Worm (Caenorhabditis elegans) whole organism, L2 larva: Measurements from ENCODE around the gene F22B3.8.

Source experiments
- elt-1 ChIP-seq: fragments of 150-350 bp; optimal IDR thresholded peaks from 2 replicates; lab custom pipeline; 2014; ENCODE audit warnings: missing biosample characterization, missing genetic modification characterization
- fos-1 ChIP-seq: fragments of 150-350 bp; optimal IDR thresholded peaks from 2 replicates; lab custom pipeline; 2014; ENCODE audit warnings: missing biosample characterization, missing genetic modification characterization
- lin-11 ChIP-seq: fragments of 150-350 bp; sonication (generic microtip); optimal IDR thresholded peaks from 2 replicates; lab custom pipeline; 2014; ENCODE audit warnings: missing biosample characterization, missing genetic modification characterization, inconsistent platforms, mixed read lengths
- lin-13 ChIP-seq: fragments of 150-350 bp; optimal IDR thresholded peaks from 2 replicates; lab custom pipeline; 2014; ENCODE audit warnings: missing biosample characterization, missing genetic modification reagents, missing genetic modification characterization
- nhr-12 ChIP-seq: fragments of 150-350 bp; optimal IDR thresholded peaks from 2 replicates; lab custom pipeline; 2014; ENCODE audit warnings: missing biosample characterization, missing genetic modification characterization
- nhr-25 ChIP-seq: fragments of 150-350 bp; sonication (generic microtip); optimal IDR thresholded peaks from 3 replicates; lab custom pipeline; 2014; ENCODE audit warnings: missing biosample characterization, missing genetic modification characterization
- ztf-1 ChIP-seq: fragments of 200-800 bp; sonication (Bioruptor generic); conservative IDR thresholded peaks from 2 replicates; pipeline ENCODE4 v1.3.6; 2022; ENCODE audit warnings: missing genetic modification characterization, missing compliant biosample characterization
- ztf-4 ChIP-seq: fragments of 150-350 bp; optimal IDR thresholded peaks from 2 replicates; lab custom pipeline; 2014; ENCODE audit warnings: missing biosample characterization, missing genetic modification characterization

DNA sequence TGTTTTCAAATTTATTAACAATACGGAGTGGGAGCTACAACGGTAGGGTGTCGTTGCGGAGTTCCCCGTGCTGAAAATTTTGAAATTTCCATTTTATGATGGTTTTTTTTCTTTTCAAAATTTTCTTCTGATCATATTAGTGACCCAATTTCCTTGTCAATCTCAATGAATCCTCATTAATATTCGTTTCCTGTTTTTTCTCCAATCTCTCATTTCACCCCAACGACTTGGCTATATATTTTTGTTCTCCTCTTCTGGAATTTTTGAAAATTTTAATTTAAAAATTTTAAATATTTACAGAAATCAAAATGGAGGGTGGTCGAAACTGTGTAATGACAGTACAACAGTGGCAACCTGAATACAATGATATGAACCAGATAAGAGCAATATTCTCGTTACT, 35.0 kb upstream of the F22B3.8 start, which contains the start of gene npr-3:
- no peak for TF ChIP-seq nhr-12 (tag; lab: Kevin White, UChicago)
- TF ChIP-seq ztf-4 = no peak
- TF ChIP-seq elt-1 (tag; lab: Kevin White, UChicago) = no peak
- TF ChIP-seq lin-13 (GFP tag; lab: Kevin White, UChicago) = no peak
- TF ChIP-seq fos-1 (tag; lab: Kevin White, UChicago) = no peak
- no peak for TF ChIP-seq nhr-25 (tag; lab: Kevin White, UChicago)
- no peak for TF ChIP-seq ztf-1 (GFP tag; lab: Robert Waterston, UW)
- TF ChIP-seq lin-11 (tag; lab: Kevin White, UChicago) = no peak
